Fruit fly (Drosophila melanogaster) whole organism, adult: Measurements from ENCODE around the gene Osi2.

Experiments
- CG12768 ChIP-seq: fragments of 200-800 bp; sonication (Bioruptor generic); optimal IDR thresholded peaks from 2 replicates; lab custom pipeline; 2017; ENCODE audit warnings: missing biosample characterization, missing genetic modification characterization, mild to moderate bottlenecking, moderate library complexity, missing genetic modification reagents
- CG14711 ChIP-seq: fragments of 200-800 bp; sonication (Bioruptor generic); optimal IDR thresholded peaks from 2 replicates; lab custom pipeline; 2018; ENCODE audit warnings: missing biosample characterization, mild to moderate bottlenecking, missing genetic modification characterization, moderate library complexity
- Clk ChIP-seq: fragments of 200-800 bp; sonication (Bioruptor generic); optimal IDR thresholded peaks from 2 replicates; lab custom pipeline; 2017; ENCODE audit warnings: missing biosample characterization, missing genetic modification characterization
- bab1 ChIP-seq: fragments of 200-800 bp; sonication (Bioruptor generic); optimal IDR thresholded peaks from 3 replicates; lab custom pipeline; 2019; ENCODE audit warnings: missing biosample characterization, mild to moderate bottlenecking, missing genetic modification characterization, moderate library complexity
- cic ChIP-seq: fragments of 200-800 bp; sonication (Bioruptor generic); optimal IDR thresholded peaks from 2 replicates; lab custom pipeline; 2017; ENCODE audit warnings: missing biosample characterization, mild to moderate bottlenecking, missing genetic modification characterization, moderate library complexity
- kay ChIP-seq: fragments of 200-800 bp; sonication (Bioruptor generic); peaks from one replicate; lab custom pipeline; 2016; ENCODE audit warnings: missing biosample characterization, missing genetic modification characterization, borderline replicate concordance

dm6 chr3R:6229055-6229841 is 20.1 kb downstream of the Osi2 start:
- TF ChIP-seq CG12768 (GFP tag; lab: Kevin White, UChicago) (no peak), CG14711 (no peak), Clk (no peak), kay (GFP tag; lab: Kevin White, UChicago) (no peak), cic (no peak), bab1 (no peak)
